Fruit fly (Drosophila melanogaster) whole organism, embryonic: ENCODE measurements around the gene Dhc62B.

Experiments
- ATbp ChIP-seq: fragments of 200-800 bp; sonication (Bioruptor generic); optimal IDR thresholded peaks from 2 replicates; lab custom pipeline; 2017; ENCODE audit warnings: missing biosample characterization, mild to moderate bottlenecking, missing genetic modification characterization, missing genetic modification reagents
- Adf1 ChIP-seq: fragments of 200-800 bp; sonication (Bioruptor generic); IDR thresholded peaks from 2 replicates; pipeline ENCODE4 v1.3.6; 2022; ENCODE audit warnings: missing biosample characterization, missing genetic modification characterization
- BEAF-32 ChIP-seq: fragments of 200-800 bp; sonication (Bioruptor generic); optimal IDR thresholded peaks from 3 replicates; lab custom pipeline; 2017; ENCODE audit warnings: missing biosample characterization, missing genetic modification characterization, mild to moderate bottlenecking, moderate library complexity, missing genetic modification reagents
- CG10274 ChIP-seq: fragments of 200-800 bp; sonication (Bioruptor generic); optimal IDR thresholded peaks from 3 replicates; lab custom pipeline; 2017; ENCODE audit warnings: missing biosample characterization, mild to moderate bottlenecking, missing genetic modification characterization
- CG10462 ChIP-seq: fragments of 200-800 bp; sonication (Bioruptor generic); optimal IDR thresholded peaks from 2 replicates; lab custom pipeline; 2016; ENCODE audit warnings: missing biosample characterization, missing genetic modification characterization
- CG12236 ChIP-seq: fragments of 200-800 bp; sonication (Bioruptor generic); optimal IDR thresholded peaks from 2 replicates; lab custom pipeline; 2016; ENCODE audit warnings: missing biosample characterization, missing genetic modification characterization
- CG13123 ChIP-seq: fragments of 200-800 bp; sonication (Bioruptor generic); optimal IDR thresholded peaks from 2 replicates; lab custom pipeline; 2016; ENCODE audit warnings: missing biosample characterization, missing genetic modification characterization
- CG13287 ChIP-seq: fragments of 200-800 bp; sonication (Bioruptor generic); IDR thresholded peaks from 2 replicates; pipeline ENCODE4 v1.3.6; 2022; ENCODE audit warnings: missing biosample characterization, missing genetic modification characterization; ENCODE audit not compliant: partially characterized antibody
- CG14050 ChIP-seq: fragments of 200-800 bp; sonication (Bioruptor generic); IDR thresholded peaks from 3 replicates; pipeline ENCODE4 v1.3.6; 2022; ENCODE audit warnings: missing biosample characterization, missing genetic modification characterization
- CG14965 ChIP-seq: fragments of 200-800 bp; sonication (Bioruptor generic); optimal IDR thresholded peaks from 2 replicates; lab custom pipeline; 2016; ENCODE audit warnings: missing biosample characterization, missing genetic modification characterization, borderline replicate concordance
- CG1647 ChIP-seq: fragments of 200-800 bp; sonication (Bioruptor generic); optimal IDR thresholded peaks from 3 replicates; lab custom pipeline; 2016; ENCODE audit warnings: missing biosample characterization, missing genetic modification characterization
- CG17328 ChIP-seq: fragments of 200-800 bp; sonication (Bioruptor generic); IDR thresholded peaks from 2 replicates; pipeline ENCODE4 v1.3.6; 2022; ENCODE audit warnings: missing biosample characterization, missing genetic modification characterization
- CG17361 ChIP-seq: fragments of 200-800 bp; sonication (Bioruptor generic); IDR thresholded peaks from 3 replicates; pipeline ENCODE4 v1.3.6; 2022; ENCODE audit warnings: missing biosample characterization, missing genetic modification characterization
- CG32532 ChIP-seq: fragments of 200-800 bp; sonication (Bioruptor generic); IDR thresholded peaks from 2 replicates; pipeline ENCODE4 v1.3.6; 2022; ENCODE audit warnings: missing biosample characterization, missing genetic modification characterization
- CG32767 ChIP-seq: fragments of 200-800 bp; sonication (Bioruptor generic); IDR thresholded peaks from 2 replicates; pipeline ENCODE4 v1.3.6; 2022; ENCODE audit warnings: missing biosample characterization, missing genetic modification characterization
- CG4404 ChIP-seq: fragments of 200-800 bp; sonication (Bioruptor generic); IDR thresholded peaks from 2 replicates; pipeline ENCODE4 v1.3.6; 2022; ENCODE audit warnings: missing biosample characterization, missing genetic modification characterization
- CG4820 ChIP-seq: fragments of 200-800 bp; sonication (Bioruptor generic); optimal IDR thresholded peaks from 3 replicates; lab custom pipeline; 2016; ENCODE audit warnings: missing biosample characterization, missing genetic modification characterization
- CG8290 ChIP-seq, 3 experiments: fragments of 200-800 bp; sonication (Bioruptor generic); optimal IDR thresholded peaks; 2 replicates each; lab custom pipeline; 2016 to 2019; ENCODE audit warnings: missing biosample characterization in 3 of 3, missing genetic modification characterization in 3 of 3, mild to moderate bottlenecking in 2 of 3, moderate library complexity in 1 of 3
- D19A ChIP-seq: fragments of 200-800 bp; optimal IDR thresholded peaks from 3 replicates; lab custom pipeline; 2019; ENCODE audit warnings: missing biosample characterization, mild to moderate bottlenecking, missing genetic modification characterization, moderate library complexity
- Deaf1 ChIP-seq: fragments of 200-800 bp; optimal IDR thresholded peaks from 3 replicates; lab custom pipeline; 2019; ENCODE audit warnings: missing biosample characterization, mild to moderate bottlenecking, missing genetic modification characterization, moderate library complexity
- Dp ChIP-seq: fragments of 200-800 bp; sonication (Bioruptor generic); optimal IDR thresholded peaks from 2 replicates; lab custom pipeline; 2018; ENCODE audit warnings: missing biosample characterization, mild to moderate bottlenecking, missing genetic modification characterization, moderate library complexity
- E2f1 ChIP-seq: fragments of 200-800 bp; sonication (Bioruptor generic); IDR thresholded peaks from 2 replicates; pipeline ENCODE4 v1.3.6; 2022; ENCODE audit warnings: missing biosample characterization, missing genetic modification characterization
- Ets97D ChIP-seq: fragments of 200-800 bp; sonication (Bioruptor generic); optimal IDR thresholded peaks from 3 replicates; lab custom pipeline; 2016; ENCODE audit warnings: missing biosample characterization, missing genetic modification characterization
- GATAe ChIP-seq: fragments of 200-800 bp; sonication (Bioruptor generic); conservative IDR thresholded peaks from 2 replicates; pipeline ENCODE4 v1.3.6; 2022; ENCODE audit warnings: missing biosample characterization, missing genetic modification characterization
- H15 ChIP-seq: fragments of 200-800 bp; sonication (Bioruptor generic); IDR thresholded peaks from 3 replicates; pipeline ENCODE4 v1.3.6; 2022; ENCODE audit warnings: missing biosample characterization, missing genetic modification characterization
- Hand ChIP-seq: fragments of 200-800 bp; sonication (Bioruptor generic); optimal IDR thresholded peaks from 2 replicates; lab custom pipeline; 2017; ENCODE audit warnings: mild to moderate bottlenecking, missing biosample characterization, missing genetic modification reagents, missing genetic modification characterization
- Hr39 ChIP-seq: fragments of >200 bp; optimal IDR thresholded peaks from 2 replicates; lab custom pipeline; 2017
- Hr51 ChIP-seq, 2 experiments: fragments of 200-800 bp; sonication (Bioruptor generic); optimal IDR thresholded peaks; 2 replicates in 1 of 2; 3 replicates in 1 of 2; lab custom pipeline; 2016 to 2018; ENCODE audit warnings: missing biosample characterization in 2 of 2, missing genetic modification characterization in 2 of 2, mild to moderate bottlenecking in 1 of 2, moderate library complexity in 1 of 2
- NC2β ChIP-seq: fragments of 200-800 bp; sonication (Bioruptor generic); optimal IDR thresholded peaks from 2 replicates; lab custom pipeline; 2016; ENCODE audit warnings: missing biosample characterization, missing genetic modification characterization
- Ravus ChIP-seq: fragments of 200-800 bp; sonication (Bioruptor generic); IDR thresholded peaks from 2 replicates; pipeline ENCODE4 v1.3.6; 2022; ENCODE audit warnings: missing biosample characterization, missing genetic modification characterization
- Six4 ChIP-seq: fragments of 200-800 bp; sonication (Bioruptor generic); optimal IDR thresholded peaks from 2 replicates; lab custom pipeline; 2016; ENCODE audit warnings: missing biosample characterization, missing genetic modification characterization
- Xbp1 ChIP-seq: fragments of 200-800 bp; sonication (Bioruptor generic); optimal IDR thresholded peaks from 3 replicates; lab custom pipeline; 2016; ENCODE audit warnings: missing biosample characterization, mild to moderate bottlenecking, missing genetic modification characterization
- ara ChIP-seq: fragments of 200-800 bp; sonication (Bioruptor generic); IDR thresholded peaks from 2 replicates; pipeline ENCODE4 v1.3.6; 2022; ENCODE audit warnings: missing biosample characterization, missing genetic modification characterization
- crc ChIP-seq: fragments of 200-800 bp; sonication (Bioruptor generic); optimal IDR thresholded peaks from 2 replicates; lab custom pipeline; 2016; ENCODE audit warnings: missing biosample characterization, missing genetic modification characterization
- dati ChIP-seq: fragments of 200-800 bp; sonication (Bioruptor generic); IDR thresholded peaks from 2 replicates; pipeline ENCODE4 v1.3.6; 2022; ENCODE audit warnings: missing biosample characterization, missing genetic modification characterization
- dmrt11E ChIP-seq: fragments of 200-800 bp; sonication (Bioruptor generic); optimal IDR thresholded peaks from 3 replicates; lab custom pipeline; 2018; ENCODE audit warnings: missing biosample characterization, mild to moderate bottlenecking, missing genetic modification characterization, moderate library complexity
- gt ChIP-seq: fragments of 200-800 bp; sonication (Bioruptor generic); IDR thresholded peaks from 2 replicates; pipeline ENCODE4 v1.3.6; 2022; ENCODE audit warnings: missing biosample characterization, missing genetic modification characterization
- kah ChIP-seq: fragments of 200-800 bp; sonication (Bioruptor generic); optimal IDR thresholded peaks from 2 replicates; lab custom pipeline; 2018; ENCODE audit warnings: missing biosample characterization, mild to moderate bottlenecking, missing genetic modification characterization
- nom ChIP-seq: fragments of 200-800 bp; sonication (Bioruptor generic); optimal IDR thresholded peaks from 2 replicates; lab custom pipeline; 2017; ENCODE audit warnings: missing biosample characterization, missing genetic modification characterization, mild to moderate bottlenecking, moderate library complexity, missing genetic modification reagents
- prd ChIP-seq, 3 experiments: fragments of >200 bp in 2 of 3; fragments of 200-800 bp in 1 of 3; sonication (Bioruptor generic) in 1 of 3; optimal IDR thresholded peaks in 2 of 3; IDR thresholded peaks in 1 of 3; 2 replicates in 2 of 3; 3 replicates in 1 of 3; pipeline versions ENCODE4 v1.3.6 to Lab custom; 2017 to 2022; ENCODE audit warnings: missing biosample characterization in 1 of 3, missing genetic modification characterization in 1 of 3
- pzg ChIP-seq: fragments of 200-800 bp; sonication (Bioruptor generic); optimal IDR thresholded peaks from 3 replicates; lab custom pipeline; 2018; ENCODE audit warnings: missing biosample characterization, mild to moderate bottlenecking, missing genetic modification characterization, moderate library complexity
- sd ChIP-seq: fragments of 200-800 bp; sonication (Bioruptor generic); optimal IDR thresholded peaks from 3 replicates; lab custom pipeline; 2018; ENCODE audit warnings: missing biosample characterization, mild to moderate bottlenecking, missing genetic modification characterization, moderate library complexity
- sens-2 ChIP-seq: fragments of 200-800 bp; sonication (Bioruptor generic); IDR thresholded peaks from 2 replicates; pipeline ENCODE4 v1.3.6; 2022; ENCODE audit warnings: missing biosample characterization, missing genetic modification characterization
- sr ChIP-seq: fragments of 200-800 bp; sonication (Bioruptor generic); IDR thresholded peaks from 3 replicates; pipeline ENCODE4 v1.3.6; 2022; ENCODE audit warnings: missing biosample characterization, missing genetic modification characterization
- tna ChIP-seq: fragments of 200-800 bp; sonication (Bioruptor generic); IDR thresholded peaks from 2 replicates; pipeline ENCODE4 v1.3.6; 2022; ENCODE audit warnings: missing biosample characterization, missing genetic modification characterization; ENCODE audit not compliant: partially characterized antibody
- trem ChIP-seq: fragments of 200-800 bp; optimal IDR thresholded peaks from 3 replicates; lab custom pipeline; 2019; ENCODE audit warnings: missing biosample characterization, mild to moderate bottlenecking, missing genetic modification characterization, moderate library complexity
- ttk ChIP-seq: fragments of 200-800 bp; sonication (Bioruptor generic); IDR thresholded peaks from 2 replicates; pipeline ENCODE4 v2.1.2; 2022; ENCODE audit warnings: missing biosample characterization, missing genetic modification characterization
- zfh2 ChIP-seq: fragments of 200-800 bp; sonication (Bioruptor generic); optimal IDR thresholded peaks from 2 replicates; lab custom pipeline; 2016; ENCODE audit warnings: missing biosample characterization, missing genetic modification characterization

The Dhc62B gene

dm6 chr3L:1774713-1775648, 3.4 kb upstream of the Dhc62B start, which contains the start of the genes CG13933 and PolD2 (continued):
- TF ChIP-seq CG17328 (peak; percentile 99), ATbp (GFP tag; lab: Kevin White, UChicago) (no peak), CG13287 (GFP tag; lab: Robert Waterston, UW) (peak; percentile 86), CG1647 (GFP tag; lab: Kevin White, UChicago) (peak; percentile 46), H15 (GFP tag; lab: Robert Waterston, UW) (peak; percentile 96), CG10274 (no peak), CG17361 (GFP tag; lab: Robert Waterston, UW) (no peak), pzg (GFP tag; lab: Kevin White, UChicago) (peak; percentile 23), crc (peak; percentile 25), CG10462 (GFP tag; lab: Kevin White, UChicago) (peak; percentile 92), BEAF-32 (peak; percentile 51), trem (peak; percentile 88), Six4 (peak; percentile 71), Dp (GFP tag; lab: Kevin White, UChicago) (peak; percentile 68), Hr39 (lab: Kevin White, UChicago) (no peak), CG13123 (GFP tag; lab: Kevin White, UChicago) (peak; percentile 94), Hand (GFP tag; lab: Kevin White, UChicago) (peak; percentile 97), sr (GFP tag; lab: Robert Waterston, UW) (peak; percentile 48; the same call in 1 of the 3 replicates), nom (GFP tag; lab: Kevin White, UChicago) (no peak), ara (GFP tag; lab: Robert Waterston, UW) (peak; percentile 97), zfh2 (GFP tag; lab: Kevin White, UChicago) (peak; percentile 65), kah (GFP tag; lab: Kevin White, UChicago) (peak; percentile 43), Xbp1 (GFP tag; lab: Kevin White, UChicago) (peak; percentile 98), prd (optimal IDR thresholded peaks at IDR 0.05; lab: Kevin White, UChicago) (no peak), prd (GFP tag; IDR thresholded peaks at IDR 0.05; lab: Robert Waterston, UW) (peak; percentile 99), Deaf1 (tag; lab: Kevin White, UChicago) (no peak), CG32767 (GFP tag; lab: Robert Waterston, UW) (peak; percentile 99), CG4404 (GFP tag; lab: Robert Waterston, UW) (peak; percentile 92), sens-2 (GFP tag; lab: Robert Waterston, UW) (peak; percentile 99), CG14965 (GFP tag; lab: Kevin White, UChicago) (no peak), ttk (GFP tag; lab: Robert Waterston, UW) (peak; percentile 97), Ets97D (GFP tag; lab: Kevin White, UChicago) (peak; percentile 54), CG4820 (GFP tag; lab: Kevin White, UChicago) (peak; percentile 71), dmrt11E (tag; lab: Kevin White, UChicago) (peak; percentile 99), dati (peak; percentile 89), E2f1 (GFP tag; lab: Robert Waterston, UW) (peak; percentile 99), NC2β (GFP tag; lab: Kevin White, UChicago) (peak; percentile 67), Ravus (GFP tag; lab: Robert Waterston, UW) (peak; percentile 92), CG14050 (GFP tag; lab: Robert Waterston, UW) (peak; percentile 98), CG12236 (peak; percentile 34), D19A (tag; lab: Kevin White, UChicago) (no peak), Hr51 (GFP tag; optimal IDR thresholded peaks at IDR 0.05; lab: Kevin White, UChicago) (peak; percentile 88 to 98), sd (tag; lab: Kevin White, UChicago) (no peak), CG32532 (GFP tag; lab: Robert Waterston, UW) (peak; percentile 99), gt (GFP tag; lab: Robert Waterston, UW) (peak; percentile 87), Adf1 (GFP tag; lab: Robert Waterston, UW) (peak; percentile 86), CG8290 (GFP tag; optimal IDR thresholded peaks at IDR 0.05; lab: Kevin White, UChicago) (no peak), CG8290 (tag; optimal IDR thresholded peaks at IDR 0.05; lab: Kevin White, UChicago) (no peak), tna (GFP tag; lab: Robert Waterston, UW) (peak; percentile 90), GATAe (GFP tag; lab: Robert Waterston, UW) (peak; percentile 90)
